Worm (Caenorhabditis elegans): ENCODE data around the gene srlf-24.

DNA sequence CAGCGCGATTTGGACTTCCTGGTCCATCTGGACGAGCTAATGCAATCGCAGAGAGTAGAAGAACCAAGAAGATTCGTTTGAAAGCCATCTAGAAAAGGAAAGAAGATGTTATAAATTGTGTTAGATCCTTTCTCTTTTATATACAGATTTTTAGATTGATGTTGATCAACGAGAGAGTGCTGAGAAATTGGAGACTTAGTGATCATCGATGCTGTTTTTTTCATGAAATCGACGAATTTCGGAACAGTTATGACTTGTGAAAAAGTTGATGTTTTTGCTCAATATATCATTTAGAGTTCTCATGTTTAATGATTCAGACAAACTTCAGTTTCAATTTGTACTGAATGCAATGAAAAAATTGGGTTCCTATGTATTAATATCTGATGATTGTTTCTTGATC, 3.0 kb downstream of the srlf-24 start, which contains the start of gene srlf-17:
- TF ChIP-seq lsy-2 (tag; optimal IDR thresholded peaks at IDR 0.05) (no peak), fos-1 (tag; optimal IDR thresholded peaks at IDR 0.05) (no peak), nhr-12 (tag; optimal IDR thresholded peaks at IDR 0.05) (no peak), aly-2 (tag; optimal IDR thresholded peaks at IDR 0.05) (no peak), snpc-4 (tag; optimal IDR thresholded peaks at IDR 0.05) (no peak), mbf-1 (tag; optimal IDR thresholded peaks at IDR 0.05) (no peak), elt-1 (tag; optimal IDR thresholded peaks at IDR 0.05) (no peak), alr-1 (tag; optimal IDR thresholded peaks at IDR 0.05) (no peak), nhr-77 (tag; optimal IDR thresholded peaks at IDR 0.05) (no peak), sma-9 (GFP tag; optimal IDR thresholded peaks at IDR 0.05) (no peak), sma-9 (tag; optimal IDR thresholded peaks at IDR 0.05) (no peak), ztf-11 (tag; optimal IDR thresholded peaks at IDR 0.05) (no peak)

Data from whole organism, L2 larva.